Worm (Caenorhabditis elegans) whole organism, L4 larva: ENCODE results near the gene T19H12.3.

Experiments used
- D1046.2 ChIP-seq: fragments of 200-800 bp; sonication (Bioruptor generic); IDR thresholded peaks from 2 replicates; pipeline ENCODE4 v1.3.6; 2022; ENCODE audit warnings: missing genetic modification characterization, missing compliant biosample characterization
- F10B5.3 ChIP-seq: sonication (generic microtip); optimal IDR thresholded peaks from 2 replicates; lab custom pipeline; 2016; ENCODE audit warnings: mild to moderate bottlenecking, missing genetic modification characterization, missing compliant biosample characterization
- F37D6.2 ChIP-seq: sonication (generic microtip); optimal IDR thresholded peaks from 2 replicates; lab custom pipeline; 2016; ENCODE audit warnings: mild to moderate bottlenecking, missing genetic modification characterization, missing compliant biosample characterization
- F44E2.7 ChIP-seq: fragments of 200-800 bp; sonication (Bioruptor generic); IDR thresholded peaks from 2 replicates; pipeline ENCODE4 v2.1.2; 2022; ENCODE audit warnings: missing genetic modification characterization, missing compliant biosample characterization
- Y5F2A.4 ChIP-seq: fragments of 200-800 bp; sonication (Bioruptor generic); optimal IDR thresholded peaks from 2 replicates; lab custom pipeline; 2018; ENCODE audit warnings: mild to moderate bottlenecking, missing genetic modification characterization, missing compliant biosample characterization
- ZK337.2 ChIP-seq: fragments of 200-800 bp; sonication (Bioruptor generic); IDR thresholded peaks from 2 replicates; pipeline ENCODE4 v1.3.6; 2022; ENCODE audit warnings: missing genetic modification reagents, missing genetic modification characterization, missing compliant biosample characterization
- ZK546.5 ChIP-seq, 2 experiments: sonication (generic microtip); optimal IDR thresholded peaks; 2 replicates each; lab custom pipeline; 2017; ENCODE audit warnings: missing biosample characterization in 2 of 2, missing genetic modification characterization in 2 of 2
- aha-1 ChIP-seq: fragments of 150-350 bp; peaks from one replicate; lab custom pipeline; 2014; ENCODE audit warnings: missing biosample characterization, missing genetic modification characterization
- ama-1 ChIP-seq: fragments of 150-350 bp; optimal IDR thresholded peaks from 2 replicates; lab custom pipeline; 2014; ENCODE audit warnings: inconsistent platforms, mixed read lengths
- ceh-20 ChIP-seq: fragments of 200-800 bp; sonication (Bioruptor generic); IDR thresholded peaks from 2 replicates; pipeline ENCODE4 v1.3.6; 2022; ENCODE audit warnings: missing genetic modification reagents, missing genetic modification characterization, missing compliant biosample characterization
- ceh-32 ChIP-seq: sonication (generic microtip); optimal IDR thresholded peaks from 2 replicates; lab custom pipeline; 2016; ENCODE audit warnings: mild to moderate bottlenecking, missing genetic modification characterization, missing compliant biosample characterization; ENCODE audit not compliant: poor library complexity
- ceh-44 ChIP-seq: fragments of 200-800 bp; sonication (Bioruptor generic); IDR thresholded peaks from 2 replicates; pipeline ENCODE4 v1.3.6; 2022; ENCODE audit warnings: missing genetic modification reagents, missing genetic modification characterization, missing compliant biosample characterization
- ceh-62 ChIP-seq: sonication (generic microtip); optimal IDR thresholded peaks from 2 replicates; lab custom pipeline; 2017; ENCODE audit warnings: missing biosample characterization, missing genetic modification characterization
- ctbp-1 ChIP-seq: fragments of 200-800 bp; sonication (Bioruptor generic); IDR thresholded peaks from 2 replicates; pipeline ENCODE4 v1.3.6; 2022; ENCODE audit warnings: missing genetic modification reagents, missing genetic modification characterization, missing compliant biosample characterization
- daf-19 ChIP-seq: fragments of 200-800 bp; sonication (Bioruptor generic); conservative IDR thresholded peaks from 2 replicates; pipeline ENCODE4 v1.3.6; 2022; ENCODE audit warnings: missing genetic modification characterization, missing compliant biosample characterization
- dmd-8 ChIP-seq: fragments of 200-800 bp; sonication (Bioruptor generic); IDR thresholded peaks from 2 replicates; pipeline ENCODE4 v1.3.6; 2022; ENCODE audit warnings: missing genetic modification characterization, missing compliant biosample characterization
- dve-1 ChIP-seq: sonication (generic microtip); optimal IDR thresholded peaks from 2 replicates; lab custom pipeline; 2017; ENCODE audit warnings: antibody characterized with exemption, mild to moderate bottlenecking, missing genetic modification characterization, missing compliant biosample characterization; ENCODE audit not compliant: insufficient read depth
- egl-27 ChIP-seq: sonication (generic microtip); optimal IDR thresholded peaks from 3 replicates; lab custom pipeline; 2017; ENCODE audit warnings: missing biosample characterization, missing genetic modification reagents, missing genetic modification characterization
- fos-1 ChIP-seq: fragments of 150-350 bp; optimal IDR thresholded peaks from 2 replicates; lab custom pipeline; 2014; ENCODE audit warnings: missing biosample characterization, missing genetic modification characterization
- jun-1 ChIP-seq: fragments of 150-350 bp; optimal IDR thresholded peaks from 2 replicates; lab custom pipeline; 2014; ENCODE audit warnings: missing biosample characterization, missing genetic modification reagents, missing genetic modification characterization
- lin-1 ChIP-seq: fragments of 200-800 bp; sonication (Bioruptor generic); IDR thresholded peaks from 2 replicates; pipeline ENCODE4 v1.3.6; 2022; ENCODE audit warnings: missing genetic modification reagents, missing genetic modification characterization, missing compliant biosample characterization
- lin-29 ChIP-seq: fragments of 200-800 bp; sonication (Bioruptor generic); IDR thresholded peaks from 2 replicates; pipeline ENCODE4 v1.3.6; 2022; ENCODE audit warnings: missing genetic modification reagents, missing genetic modification characterization, missing compliant biosample characterization
- lsy-2 ChIP-seq, 2 experiments: fragments of 150-350 bp in 1 of 2; sonication (generic microtip) in 1 of 2; optimal IDR thresholded peaks; 2 replicates each; lab custom pipeline; 2014 to 2017; ENCODE audit warnings: missing biosample characterization in 2 of 2, missing genetic modification characterization in 2 of 2
- madf-9 ChIP-seq: fragments of 200-800 bp; sonication (Bioruptor generic); conservative IDR thresholded peaks from 2 replicates; pipeline ENCODE4 v1.3.6; 2022; ENCODE audit warnings: missing genetic modification reagents, missing genetic modification characterization, missing compliant biosample characterization
- mep-1 ChIP-seq: fragments of 150-350 bp; sonication (generic microtip); optimal IDR thresholded peaks from 3 replicates; lab custom pipeline; 2014; ENCODE audit warnings: missing biosample characterization, missing genetic modification characterization
- mes-2 ChIP-seq: sonication (generic microtip); optimal IDR thresholded peaks from 2 replicates; lab custom pipeline; 2016; ENCODE audit warnings: missing genotype, mild to moderate bottlenecking, missing genetic modification characterization, missing compliant biosample characterization; ENCODE audit not compliant: poor library complexity, severe bottlenecking
- mxl-3 ChIP-seq: fragments of 200-800 bp; sonication (Bioruptor generic); optimal IDR thresholded peaks from 2 replicates; lab custom pipeline; 2018; ENCODE audit warnings: mild to moderate bottlenecking, missing genetic modification characterization, missing compliant biosample characterization
- nhr-10 ChIP-seq: fragments of 150-350 bp; optimal IDR thresholded peaks from 2 replicates; lab custom pipeline; 2014; ENCODE audit warnings: missing biosample characterization, missing genetic modification characterization
- nhr-102 ChIP-seq: sonication (generic microtip); optimal IDR thresholded peaks from 2 replicates; lab custom pipeline; 2016; ENCODE audit warnings: mild to moderate bottlenecking, missing genetic modification characterization, moderate library complexity, missing compliant biosample characterization
- nhr-11 ChIP-seq: fragments of 150-350 bp; optimal IDR thresholded peaks from 2 replicates; lab custom pipeline; 2014; ENCODE audit warnings: missing biosample characterization, missing genetic modification characterization
- nhr-111 ChIP-seq: fragments of 200-800 bp; sonication (Bioruptor generic); optimal IDR thresholded peaks from 2 replicates; lab custom pipeline; 2018; ENCODE audit warnings: mild to moderate bottlenecking, missing genetic modification characterization, missing compliant biosample characterization
- nhr-237 ChIP-seq: sonication (generic microtip); optimal IDR thresholded peaks from 2 replicates; lab custom pipeline; 2017; ENCODE audit warnings: missing biosample characterization, missing genetic modification characterization
- nhr-28 ChIP-seq: fragments of 150-350 bp; optimal IDR thresholded peaks from 2 replicates; lab custom pipeline; 2014; ENCODE audit warnings: missing biosample characterization, missing genetic modification characterization
- nhr-41 ChIP-seq: fragments of 200-800 bp; sonication (Bioruptor generic); IDR thresholded peaks from 2 replicates; pipeline ENCODE4 v1.3.6; 2022; ENCODE audit warnings: missing genetic modification reagents, missing genetic modification characterization, missing compliant biosample characterization
- nhr-76 ChIP-seq: fragments of 150-350 bp; optimal IDR thresholded peaks from 2 replicates; lab custom pipeline; 2014; ENCODE audit warnings: missing biosample characterization, missing genetic modification characterization
- pha-4 ChIP-seq, 2 experiments: fragments of 150-350 bp in 1 of 2; fragments of 200-800 bp in 1 of 2; sonication (Bioruptor generic) in 1 of 2; IDR thresholded peaks in 1 of 2; optimal IDR thresholded peaks in 1 of 2; 2 replicates each; pipeline versions ENCODE4 v1.3.6 to Lab custom; 2014 to 2022; ENCODE audit warnings: missing genetic modification characterization in 2 of 2, missing genetic modification reagents in 2 of 2, missing biosample characterization in 1 of 2, missing compliant biosample characterization in 1 of 2
- pqm-1 ChIP-seq: sonication (generic microtip); optimal IDR thresholded peaks from 2 replicates; lab custom pipeline; 2017; ENCODE audit warnings: missing biosample characterization, missing genetic modification characterization
- skn-1 ChIP-seq: fragments of 150-350 bp; optimal IDR thresholded peaks from 2 replicates; lab custom pipeline; 2014; ENCODE audit warnings: missing biosample characterization, missing genetic modification characterization
- snpc-4 ChIP-seq: fragments of 150-350 bp; optimal IDR thresholded peaks from 2 replicates; lab custom pipeline; 2014; ENCODE audit warnings: missing biosample characterization, missing genetic modification characterization
- spr-3 ChIP-seq: fragments of 200-800 bp; sonication (Bioruptor generic); optimal IDR thresholded peaks from 2 replicates; lab custom pipeline; 2018; ENCODE audit warnings: mild to moderate bottlenecking, missing genetic modification characterization, missing compliant biosample characterization
- tag-97 ChIP-seq: fragments of 200-800 bp; sonication (Bioruptor generic); IDR thresholded peaks from 2 replicates; pipeline ENCODE4 v1.3.6; 2022; ENCODE audit warnings: missing genetic modification characterization, missing compliant biosample characterization
- unc-62 ChIP-seq, 3 experiments: fragments of 150-350 bp in 1 of 3; sonication (generic microtip); optimal IDR thresholded peaks in 2 of 3; peaks in 1 of 3; 1 replicate in 1 of 3; 2 replicates in 2 of 3; lab custom pipeline; 2014 to 2017; ENCODE audit warnings: missing biosample characterization in 3 of 3, missing genetic modification characterization in 3 of 3, missing genetic modification reagents in 3 of 3, missing genotype in 1 of 3
- vab-7 ChIP-seq: fragments of 200-800 bp; sonication (Bioruptor generic); IDR thresholded peaks from 2 replicates; pipeline ENCODE4 v1.3.6; 2022; ENCODE audit warnings: missing genetic modification reagents, missing genetic modification characterization, missing compliant biosample characterization
- zfp-2 ChIP-seq: sonication (generic microtip); optimal IDR thresholded peaks from 2 replicates; lab custom pipeline; 2016; ENCODE audit warnings: mild to moderate bottlenecking, missing genetic modification characterization, missing compliant biosample characterization
- zfp-3 ChIP-seq: fragments of 200-800 bp; sonication (Bioruptor generic); conservative IDR thresholded peaks from 2 replicates; pipeline ENCODE4 v1.3.6; 2022; ENCODE audit warnings: missing genetic modification reagents, missing genetic modification characterization, missing compliant biosample characterization
- ztf-7 ChIP-seq: fragments of 150-350 bp; optimal IDR thresholded peaks from 2 replicates; lab custom pipeline; 2014; ENCODE audit warnings: missing biosample characterization, missing genetic modification characterization

The T19H12.3 gene

ce11 chrV:4844591-4844990 lies 40.9 kb upstream of the T19H12.3 start, which contains the start of gene abhd-5.2 (continued):
- TF ChIP-seq dmd-8 (GFP tag; lab: Robert Waterston, UW) (no peak), D1046.2 (GFP tag; lab: Robert Waterston, UW) (no peak), nhr-76 (tag; lab: Kevin White, UChicago) (no peak), snpc-4 (tag; lab: Kevin White, UChicago) (no peak), vab-7 (GFP tag; lab: Robert Waterston, UW) (no peak), F44E2.7 (GFP tag; lab: Robert Waterston, UW) (no peak), ceh-62 (tag; lab: Kevin White, UChicago) (no peak), skn-1 (tag; lab: Kevin White, UChicago) (no peak), mep-1 (tag; lab: Kevin White, UChicago) (peak; percentile 53), fos-1 (no peak), zfp-3 (no peak), jun-1 (tag; lab: Kevin White, UChicago) (no peak), unc-62 (GFP tag; optimal IDR thresholded peaks at IDR 0.05 in 1 of 2; lab: Kevin White, UChicago) (peak in 1 of 2 experiments; percentile 67), unc-62 (tag; optimal IDR thresholded peaks at IDR 0.05; lab: Kevin White, UChicago) (no peak), mxl-3 (GFP tag; lab: Kevin White, UChicago) (peak; percentile 53), ZK546.5 (tag; optimal IDR thresholded peaks at IDR 0.05; lab: Kevin White, UChicago) (no peak), dve-1 (tag; lab: Kevin White, UChicago) (peak; percentile 64), pha-4 (GFP tag; IDR thresholded peaks at IDR 0.05; lab: Robert Waterston, UW) (no peak), pha-4 (tag; optimal IDR thresholded peaks at IDR 0.05; lab: Kevin White, UChicago) (no peak), ZK337.2 (GFP tag; lab: Robert Waterston, UW) (no peak), spr-3 (GFP tag; lab: Kevin White, UChicago) (no peak), daf-19 (GFP tag; lab: Robert Waterston, UW) (no peak), nhr-11 (peak; percentile 19), F10B5.3 (no peak), tag-97 (GFP tag; lab: Robert Waterston, UW) (no peak), madf-9 (no peak), ztf-7 (no peak), ctbp-1 (no peak), lin-1 (no peak), lin-29 (GFP tag; lab: Robert Waterston, UW) (no peak), F37D6.2 (tag; lab: Kevin White, UChicago) (no peak), egl-27 (tag; lab: Kevin White, UChicago) (no peak), Y5F2A.4 (GFP tag; lab: Kevin White, UChicago) (no peak), nhr-41 (GFP tag; lab: Robert Waterston, UW) (no peak), nhr-28 (peak; percentile 85), nhr-102 (tag; lab: Kevin White, UChicago) (peak; percentile 86), mes-2 (peak; percentile 32), nhr-111 (GFP tag; lab: Kevin White, UChicago) (no peak), lsy-2 (tag; optimal IDR thresholded peaks at IDR 0.05; lab: Kevin White, UChicago) (no peak), ceh-44 (no peak), nhr-237 (tag; lab: Kevin White, UChicago) (no peak), pqm-1 (tag; lab: Kevin White, UChicago) (peak; percentile 3)

- no peak for TF ChIP-seq ama-1 (lab: Kevin White, UChicago)
- TF ChIP-seq ceh-20 (GFP tag; lab: Robert Waterston, UW): no peak
- TF ChIP-seq ceh-32 (tag; lab: Kevin White, UChicago): no peak
- TF ChIP-seq zfp-2 (tag; lab: Kevin White, UChicago): no peak
- no peak for TF ChIP-seq ZK337.2 (GFP tag; lab: Robert Waterston, UW)
- TF ChIP-seq aha-1: peak; percentile 95
- no peak for TF ChIP-seq nhr-10 (tag; lab: Kevin White, UChicago)
- TF ChIP-seq, all 104 proteins: peak for 1
Observed at ce11 chrV:4846507-4846906, 39.0 kb upstream of the T19H12.3 start.
